Fruit fly (Drosophila melanogaster) whole organism, embryonic: ENCODE measurements around the gene hob.

ENCODE experiments used
- Awh ChIP-seq: fragments of 200-800 bp; sonication (Bioruptor generic); IDR thresholded peaks from 2 replicates; pipeline ENCODE4, ENCODE4 v1.3.6; 2022; ENCODE audit warnings: missing biosample characterization, missing genetic modification characterization
- CG13123 ChIP-seq: fragments of 200-800 bp; sonication (Bioruptor generic); optimal IDR thresholded peaks from 2 replicates; lab custom pipeline; 2016; ENCODE audit warnings: missing biosample characterization, missing genetic modification characterization
- CG13624 ChIP-seq: fragments of 200-800 bp; sonication (Bioruptor generic); optimal IDR thresholded peaks from 2 replicates; lab custom pipeline; 2016; ENCODE audit warnings: missing biosample characterization, missing genetic modification characterization
- CG14710 ChIP-seq: fragments of 200-800 bp; sonication (Bioruptor generic); optimal IDR thresholded peaks from 3 replicates; lab custom pipeline; 2019; ENCODE audit warnings: missing biosample characterization, mild to moderate bottlenecking, missing genetic modification characterization, moderate library complexity
- CG14860 ChIP-seq: fragments of 200-800 bp; sonication (Bioruptor generic); IDR thresholded peaks from 3 replicates; pipeline ENCODE4 v1.3.6; 2022; ENCODE audit warnings: missing biosample characterization, missing genetic modification characterization; ENCODE audit not compliant: partially characterized antibody
- CG1529 ChIP-seq: fragments of 200-800 bp; sonication (Bioruptor generic); optimal IDR thresholded peaks from 3 replicates; lab custom pipeline; 2018; ENCODE audit warnings: missing biosample characterization, missing genetic modification characterization
- CG17186 ChIP-seq: fragments of 200-800 bp; sonication (Bioruptor generic); optimal IDR thresholded peaks from 3 replicates; lab custom pipeline; 2017; ENCODE audit warnings: missing biosample characterization, missing genetic modification reagents, missing genetic modification characterization
- CG17328 ChIP-seq: fragments of 200-800 bp; sonication (Bioruptor generic); IDR thresholded peaks from 2 replicates; pipeline ENCODE4 v1.3.6; 2022; ENCODE audit warnings: missing biosample characterization, missing genetic modification characterization
- CG2889 ChIP-seq: fragments of 200-800 bp; sonication (Bioruptor generic); IDR thresholded peaks from 3 replicates; pipeline ENCODE4 v1.3.6; 2022; ENCODE audit warnings: missing biosample characterization, missing genetic modification characterization
- CG33213 ChIP-seq: fragments of 200-800 bp; sonication (Bioruptor generic); optimal IDR thresholded peaks from 3 replicates; lab custom pipeline; 2016; ENCODE audit warnings: missing biosample characterization, missing genetic modification characterization
- CG3995 ChIP-seq: fragments of 200-800 bp; sonication (Bioruptor generic); optimal IDR thresholded peaks from 3 replicates; lab custom pipeline; 2016; ENCODE audit warnings: missing biosample characterization, missing genetic modification characterization
- CG43689 ChIP-seq: fragments of 200-800 bp; sonication (Bioruptor generic); IDR thresholded peaks from 2 replicates; pipeline ENCODE4 v1.3.6; 2022; ENCODE audit warnings: missing biosample characterization, missing genetic modification characterization
- CG4730 ChIP-seq: fragments of 200-800 bp; sonication (Bioruptor generic); IDR thresholded peaks from 2 replicates; pipeline ENCODE4 v1.3.6; 2022; ENCODE audit warnings: missing biosample characterization, missing genetic modification characterization
- CG8388 ChIP-seq: fragments of 200-800 bp; sonication (Bioruptor generic); optimal IDR thresholded peaks from 2 replicates; lab custom pipeline; 2019; ENCODE audit warnings: missing biosample characterization, mild to moderate bottlenecking, missing genetic modification characterization, moderate library complexity
- CG9609 ChIP-seq: fragments of 200-800 bp; sonication (Bioruptor generic); optimal IDR thresholded peaks from 3 replicates; lab custom pipeline; 2016; ENCODE audit warnings: missing biosample characterization, missing genetic modification characterization
- CG9727 ChIP-seq: fragments of 200-800 bp; sonication (Bioruptor generic); optimal IDR thresholded peaks from 3 replicates; lab custom pipeline; 2017; ENCODE audit warnings: missing biosample characterization, mild to moderate bottlenecking, missing genetic modification characterization
- CkIIα-i1 ChIP-seq: fragments of 200-800 bp; sonication (Bioruptor generic); IDR thresholded peaks from 2 replicates; pipeline ENCODE4 v1.3.6; 2022; ENCODE audit warnings: missing biosample characterization, missing genetic modification characterization
- Eip74EF ChIP-seq, 2 experiments: fragments of 200-800 bp in 1 of 2; fragments of >200 bp in 1 of 2; sonication (Bioruptor generic) in 1 of 2; optimal IDR thresholded peaks; 2 replicates each; lab custom pipeline; 2017 to 2019; ENCODE audit warnings: missing biosample characterization in 2 of 2, missing genetic modification characterization in 2 of 2, mild to moderate bottlenecking in 1 of 2, moderate library complexity in 1 of 2
- Fer2 ChIP-seq: fragments of 200-800 bp; sonication (Bioruptor generic); optimal IDR thresholded peaks from 2 replicates; lab custom pipeline; 2018; ENCODE audit warnings: missing biosample characterization, mild to moderate bottlenecking, missing genetic modification characterization, moderate library complexity
- H2.0 ChIP-seq: fragments of 200-800 bp; sonication (Bioruptor generic); IDR thresholded peaks from 2 replicates; pipeline ENCODE4 v1.3.6; 2022; ENCODE audit warnings: missing biosample characterization, missing genetic modification characterization
- HmgZ ChIP-seq: fragments of 200-800 bp; sonication (Bioruptor generic); optimal IDR thresholded peaks from 2 replicates; lab custom pipeline; 2018; ENCODE audit warnings: missing biosample characterization, mild to moderate bottlenecking, missing genetic modification characterization
- Hr78 ChIP-seq, 2 experiments: fragments of 200-800 bp in 1 of 2; fragments of >200 bp in 1 of 2; sonication (Bioruptor generic) in 1 of 2; optimal IDR thresholded peaks; 2 replicates each; lab custom pipeline; 2017 to 2019; ENCODE audit warnings: missing biosample characterization in 2 of 2, missing genetic modification characterization in 2 of 2, mild to moderate bottlenecking in 1 of 2, moderate library complexity in 1 of 2
- Mrtf ChIP-seq: fragments of 200-800 bp; sonication (Bioruptor generic); IDR thresholded peaks from 3 replicates; pipeline ENCODE4 v1.3.6; 2022; ENCODE audit warnings: missing biosample characterization, missing genetic modification characterization
- Myb ChIP-seq: fragments of 200-800 bp; sonication (Bioruptor generic); optimal IDR thresholded peaks from 2 replicates; lab custom pipeline; 2016; ENCODE audit warnings: missing biosample characterization, missing genetic modification characterization
- Neu2 ChIP-seq: fragments of 200-800 bp; sonication (Bioruptor generic); optimal IDR thresholded peaks from 3 replicates; lab custom pipeline; 2016; ENCODE audit warnings: missing biosample characterization, missing genetic modification characterization, borderline replicate concordance
- Oaz ChIP-seq: fragments of 200-800 bp; sonication (Bioruptor generic); IDR thresholded peaks from 2 replicates; pipeline ENCODE4 v1.3.6; 2022; ENCODE audit warnings: missing biosample characterization, missing genetic modification characterization
- Poxn ChIP-seq: fragments of 200-800 bp; sonication (Bioruptor generic); IDR thresholded peaks from 2 replicates; pipeline ENCODE4 v1.3.6; 2022; ENCODE audit warnings: missing biosample characterization, missing genetic modification characterization
- Six4 ChIP-seq: fragments of 200-800 bp; sonication (Bioruptor generic); optimal IDR thresholded peaks from 2 replicates; lab custom pipeline; 2016; ENCODE audit warnings: missing biosample characterization, missing genetic modification characterization
- Trl ChIP-seq, 3 experiments: fragments of >200 bp in 2 of 3; fragments of 200-800 bp in 1 of 3; sonication (Bioruptor generic) in 1 of 3; optimal IDR thresholded peaks; 2 replicates in 1 of 3; 3 replicates in 2 of 3; lab custom pipeline; 2016 to 2017; ENCODE audit warnings: missing biosample characterization in 1 of 3, missing genetic modification characterization in 1 of 3
- Vsx1 ChIP-seq: fragments of 200-800 bp; sonication (Bioruptor generic); optimal IDR thresholded peaks from 2 replicates; lab custom pipeline; 2017; ENCODE audit warnings: missing biosample characterization, mild to moderate bottlenecking, missing genetic modification characterization, missing genetic modification reagents
- ap ChIP-seq: fragments of 200-800 bp; sonication (Bioruptor generic); IDR thresholded peaks from 2 replicates; pipeline ENCODE4 v1.3.6; 2022; ENCODE audit warnings: missing biosample characterization, missing genetic modification characterization
- ase ChIP-seq: fragments of 200-800 bp; sonication (Bioruptor generic); IDR thresholded peaks from 3 replicates; pipeline ENCODE4 v1.3.6; 2022; ENCODE audit warnings: missing biosample characterization, missing genetic modification characterization
- bab2 ChIP-seq: fragments of 200-800 bp; sonication (Bioruptor generic); optimal IDR thresholded peaks from 2 replicates; lab custom pipeline; 2016; ENCODE audit warnings: missing biosample characterization, missing genetic modification characterization
- btn ChIP-seq: fragments of 200-800 bp; sonication (Bioruptor generic); optimal IDR thresholded peaks from 2 replicates; lab custom pipeline; 2016; ENCODE audit warnings: missing biosample characterization, missing genetic modification characterization
- cad ChIP-seq: fragments of >200 bp; optimal IDR thresholded peaks from 2 replicates; lab custom pipeline; 2017; ENCODE audit warnings: missing biosample characterization, missing genetic modification characterization
- cas ChIP-seq: fragments of 200-800 bp; sonication (Bioruptor generic); IDR thresholded peaks from 2 replicates; pipeline ENCODE4 v1.3.6; 2022; ENCODE audit warnings: missing biosample characterization, missing genetic modification characterization
- ewg ChIP-seq: fragments of 200-800 bp; sonication (Bioruptor generic); optimal IDR thresholded peaks from 3 replicates; lab custom pipeline; 2017; ENCODE audit warnings: mild to moderate bottlenecking, missing biosample characterization, missing genetic modification reagents, missing genetic modification characterization
- exex ChIP-seq: fragments of 200-800 bp; sonication (Bioruptor generic); optimal IDR thresholded peaks from 4 replicates; lab custom pipeline; 2018; ENCODE audit warnings: missing biosample characterization, mild to moderate bottlenecking, missing genetic modification characterization, moderate library complexity
- fd102C ChIP-seq: fragments of 200-800 bp; sonication (Bioruptor generic); optimal IDR thresholded peaks from 2 replicates; lab custom pipeline; 2018; ENCODE audit warnings: missing biosample characterization, mild to moderate bottlenecking, missing genetic modification characterization, moderate library complexity
- fd64A ChIP-seq: fragments of 200-800 bp; sonication (Bioruptor generic); optimal IDR thresholded peaks from 3 replicates; lab custom pipeline; 2018; ENCODE audit warnings: missing biosample characterization, mild to moderate bottlenecking, missing genetic modification characterization
- gcm ChIP-seq: fragments of 200-800 bp; sonication (Bioruptor generic); optimal IDR thresholded peaks from 2 replicates; lab custom pipeline; 2019; ENCODE audit warnings: missing biosample characterization, mild to moderate bottlenecking, missing genetic modification characterization, moderate library complexity
- gem ChIP-seq: fragments of 200-800 bp; sonication (Bioruptor generic); optimal IDR thresholded peaks from 2 replicates; lab custom pipeline; 2019; ENCODE audit warnings: missing biosample characterization, mild to moderate bottlenecking, missing genetic modification characterization, moderate library complexity
- ken ChIP-seq: fragments of 200-800 bp; sonication (Bioruptor generic); IDR thresholded peaks from 3 replicates; pipeline ENCODE4 v1.3.6; 2022; ENCODE audit warnings: missing biosample characterization, missing genetic modification characterization
- maf-S ChIP-seq: fragments of 200-800 bp; sonication (Bioruptor generic); optimal IDR thresholded peaks from 2 replicates; lab custom pipeline; 2016; ENCODE audit warnings: missing biosample characterization, missing genetic modification characterization
- otp ChIP-seq: fragments of 200-800 bp; sonication (Bioruptor generic); IDR thresholded peaks from 3 replicates; pipeline ENCODE4, ENCODE4 v1.3.6; 2022; ENCODE audit warnings: missing biosample characterization, missing genetic modification characterization
- pb ChIP-seq: fragments of 200-800 bp; sonication (Bioruptor generic); optimal IDR thresholded peaks from 3 replicates; lab custom pipeline; 2016; ENCODE audit warnings: missing biosample characterization, missing genetic modification characterization
- pho ChIP-seq: fragments of 200-800 bp; sonication (Bioruptor generic); optimal IDR thresholded peaks from 2 replicates; lab custom pipeline; 2016; ENCODE audit warnings: missing biosample characterization, missing genetic modification characterization
- ranshi ChIP-seq: fragments of 200-800 bp; sonication (Bioruptor generic); IDR thresholded peaks from 2 replicates; pipeline ENCODE4 v1.3.6; 2022; ENCODE audit warnings: missing biosample characterization, missing genetic modification characterization
- sc ChIP-seq, 3 experiments: fragments of >200 bp in 2 of 3; fragments of 200-800 bp in 1 of 3; sonication (Bioruptor generic) in 1 of 3; optimal IDR thresholded peaks; 2 replicates in 2 of 3; 3 replicates in 1 of 3; lab custom pipeline; 2017; ENCODE audit warnings: mild to moderate bottlenecking in 1 of 3, missing biosample characterization in 1 of 3, missing genetic modification characterization in 1 of 3, missing genetic modification reagents in 1 of 3
- tup ChIP-seq: fragments of 200-800 bp; sonication (Bioruptor generic); optimal IDR thresholded peaks from 2 replicates; lab custom pipeline; 2016; ENCODE audit warnings: missing biosample characterization, mild to moderate bottlenecking, missing genetic modification characterization, moderate library complexity

Gene hob

dm6 chr3L:3192912-3193311 is 25.8 kb downstream of the hob start, which contains the start of gene Hsp83 (continued):
- TF ChIP-seq CG17328, result peak; percentile 96
- peak; percentile 91 for TF ChIP-seq Fer2 (tag; lab: Kevin White, UChicago)
- TF ChIP-seq Awh (GFP tag; lab: Robert Waterston, UW), result peak; percentile 92
- TF ChIP-seq CG1529 (GFP tag; lab: Kevin White, UChicago), result peak; percentile 95
- peak; percentile 89 for TF ChIP-seq CG8388 (GFP tag; lab: Kevin White, UChicago)
- TF ChIP-seq CG9609 (GFP tag; lab: Kevin White, UChicago), result peak; percentile 88
- TF ChIP-seq CG2889 (GFP tag; lab: Robert Waterston, UW), result peak; percentile 81
- TF ChIP-seq fd102C (GFP tag; lab: Kevin White, UChicago), result peak; percentile 86
- no peak for TF ChIP-seq cad
- TF ChIP-seq CG33213 (GFP tag; lab: Kevin White, UChicago), result peak; percentile 98
- peak; percentile 88 for TF ChIP-seq Six4
- TF ChIP-seq ranshi (GFP tag; lab: Robert Waterston, UW), result peak; percentile 92
- TF ChIP-seq maf-S, result peak; percentile 89
- peak; percentile 81 for TF ChIP-seq CG3995
- TF ChIP-seq CG17186, result peak; percentile 96
- peak; percentile 40; the same call in 1 of the 2 replicates for TF ChIP-seq Poxn (GFP tag; lab: Robert Waterston, UW)
- TF ChIP-seq Hr78 (GFP tag; optimal IDR thresholded peaks at IDR 0.05; lab: Kevin White, UChicago), result no peak
- peak; percentile 96 for TF ChIP-seq pb
- TF ChIP-seq Myb (GFP tag; lab: Kevin White, UChicago), result no peak
- TF ChIP-seq HmgZ (tag; lab: Kevin White, UChicago), result peak; percentile 97
- peak; percentile 88 for TF ChIP-seq ewg (GFP tag; lab: Kevin White, UChicago)
- peak; percentile 78; the same call in 2 of the 3 replicates for TF ChIP-seq Mrtf (GFP tag; lab: Robert Waterston, UW)
- TF ChIP-seq CG13123 (GFP tag; lab: Kevin White, UChicago), result peak; percentile 77
- TF ChIP-seq ase (GFP tag; lab: Robert Waterston, UW), result peak; percentile 83
- peak; percentile 84 for TF ChIP-seq exex (tag; lab: Kevin White, UChicago)
- TF ChIP-seq Vsx1 (GFP tag; lab: Kevin White, UChicago), result peak; percentile 97
- peak; percentile 80 for TF ChIP-seq CG43689 (GFP tag; lab: Robert Waterston, UW)
- peak; percentile 88 for TF ChIP-seq ap (GFP tag; lab: Robert Waterston, UW)
- peak; percentile 92 for TF ChIP-seq ken (GFP tag; lab: Robert Waterston, UW)
- peak; percentile 98 for TF ChIP-seq gcm (GFP tag; lab: Kevin White, UChicago)
- peak; percentile 93 for TF ChIP-seq pho (GFP tag; lab: Kevin White, UChicago)
- peak; percentile 94 for TF ChIP-seq CG13624 (GFP tag; lab: Kevin White, UChicago)
- peak; percentile 94 for TF ChIP-seq btn
- TF ChIP-seq Trl (optimal IDR thresholded peaks at IDR 0.05; lab: Kevin White, UChicago), result no peak
- TF ChIP-seq Trl (GFP tag; optimal IDR thresholded peaks at IDR 0.05; lab: Kevin White, UChicago), result peak; percentile 97
- peak; percentile 77; the same call in 1 of the 2 replicates for TF ChIP-seq CG4730
- TF ChIP-seq otp (GFP tag; lab: Robert Waterston, UW), result peak; percentile 98
- peak; percentile 87 for TF ChIP-seq H2.0
- no peak for TF ChIP-seq CG14860 (GFP tag; lab: Robert Waterston, UW)
- peak; percentile 59 for TF ChIP-seq Neu2 (GFP tag; lab: Kevin White, UChicago)
- peak; percentile 85 for TF ChIP-seq Oaz
- TF ChIP-seq Eip74EF (GFP tag; optimal IDR thresholded peaks at IDR 0.05; lab: Kevin White, UChicago), result peak in 1 of 2 experiments; percentile 88
- TF ChIP-seq bab2 (GFP tag; lab: Kevin White, UChicago), result peak; percentile 79
- TF ChIP-seq sc (optimal IDR thresholded peaks at IDR 0.05; lab: Kevin White, UChicago), result no peak
- TF ChIP-seq sc (GFP tag; optimal IDR thresholded peaks at IDR 0.05; lab: Kevin White, UChicago), result peak; percentile 88
- TF ChIP-seq CG9727 (GFP tag; lab: Kevin White, UChicago), result peak; percentile 95
- TF ChIP-seq tup, result peak; percentile 84
- TF ChIP-seq CkIIα-i1 (GFP tag; lab: Robert Waterston, UW), result peak; percentile 26; the same call in 1 of the 2 replicates
- peak; percentile 77 for TF ChIP-seq gem
- TF ChIP-seq fd64A, result peak; percentile 99
- peak; percentile 81; the same call in 1 of the 2 replicates for TF ChIP-seq cas (GFP tag; lab: Robert Waterston, UW)
- peak; percentile 83 for TF ChIP-seq CG14710 (tag; lab: Kevin White, UChicago)
